Fruit fly (Drosophila melanogaster): ENCODE measurements around the gene SCOT.

- no peak for TF ChIP-seq psq (optimal IDR thresholded peaks at IDR 0.05)
- no peak for TF ChIP-seq h (optimal IDR thresholded peaks at IDR 0.05)
- no peak for TF ChIP-seq Sin3A (optimal IDR thresholded peaks at IDR 0.05)
- TF ChIP-seq ttk (optimal IDR thresholded peaks at IDR 0.05): no peak
- no peak for TF ChIP-seq Myc (optimal IDR thresholded peaks at IDR 0.05)
Observed at dm6 chr3L:1947463-1948126, 15.3 kb upstream of the SCOT start, which contains the start of the genes mu2 and Cnb.
